Worm (Caenorhabditis elegans) whole organism, L4/young adult: ENCODE results near the gene E02C12.8.

Experiments
- W03F9.2 ChIP-seq: fragments of 150-350 bp; optimal IDR thresholded peaks from 2 replicates; lab custom pipeline; 2014; ENCODE audit warnings: missing biosample characterization, missing genetic modification characterization
- him-1 ChIP-seq: sonication (generic microtip); optimal IDR thresholded peaks from 2 replicates; lab custom pipeline; 2016; ENCODE audit warnings: missing genotype, missing genetic modification reagents, missing genetic modification characterization, missing compliant biosample characterization

DNA sequence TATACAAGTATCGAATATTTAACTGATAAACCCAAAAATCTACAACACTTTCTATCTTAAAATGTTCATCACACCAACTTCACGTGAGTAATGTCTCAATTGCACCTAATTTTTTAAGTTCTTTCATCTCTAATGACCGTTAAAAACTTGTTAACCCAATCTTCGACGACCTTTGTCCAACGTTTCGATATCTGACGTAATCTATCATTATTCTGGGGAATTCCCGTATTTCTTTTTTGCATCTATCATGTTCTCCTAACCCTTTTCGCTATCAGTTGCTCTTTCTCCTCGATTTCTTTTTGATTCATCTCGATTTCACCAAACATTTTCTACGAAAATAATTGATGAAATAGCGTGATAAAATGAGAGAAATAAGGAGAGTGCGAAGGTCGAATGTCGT lies 45.7 kb downstream of the E02C12.8 start:
- TF ChIP-seq him-1 (tag; lab: Kevin White, UChicago) (no peak), W03F9.2 (tag; lab: Kevin White, UChicago) (no peak)
